Fruit fly (Drosophila melanogaster): ENCODE measurements around the gene SP1029.

- no peak for TF ChIP-seq CG9215 (GFP tag; IDR thresholded peaks at IDR 0.05)
- TF ChIP-seq chif (GFP tag; optimal IDR thresholded peaks at IDR 0.05): no peak
- TF ChIP-seq Dbx (GFP tag; IDR thresholded peaks at IDR 0.05): no peak
These were observed 32.8 kb upstream of the SP1029 start for dm6 chr3R:29282939-29283616.
